Fruit fly (Drosophila melanogaster) whole organism, embryonic: ENCODE measurements around the gene CG17187.
A peak's percentile ranks its signal among the peaks of the same experiment; 100 is the strongest.

Experiments
- Atf6 ChIP-seq: fragments of 200-800 bp; sonication (Bioruptor generic); IDR thresholded peaks from 2 replicates; pipeline ENCODE4 v1.3.6; 2022; ENCODE audit warnings: missing biosample characterization, missing genetic modification characterization
- CG10462 ChIP-seq: fragments of 200-800 bp; sonication (Bioruptor generic); optimal IDR thresholded peaks from 2 replicates; lab custom pipeline; 2016; ENCODE audit warnings: missing biosample characterization, missing genetic modification characterization
- CG11504 ChIP-seq: fragments of 200-800 bp; sonication (Bioruptor generic); optimal IDR thresholded peaks from 3 replicates; lab custom pipeline; 2019; ENCODE audit warnings: missing biosample characterization, mild to moderate bottlenecking, missing genetic modification characterization, moderate library complexity
- CG11695 ChIP-seq: fragments of 200-800 bp; sonication (Bioruptor generic); IDR thresholded peaks from 3 replicates; pipeline ENCODE4 v1.3.6; 2022; ENCODE audit warnings: missing biosample characterization, missing genetic modification characterization
- CG11723 ChIP-seq: fragments of 200-800 bp; sonication (Bioruptor generic); optimal IDR thresholded peaks from 2 replicates; lab custom pipeline; 2017; ENCODE audit warnings: missing biosample characterization, mild to moderate bottlenecking, missing genetic modification characterization
- CG12219 ChIP-seq: fragments of 200-800 bp; sonication (Bioruptor generic); optimal IDR thresholded peaks from 3 replicates; lab custom pipeline; 2018; ENCODE audit warnings: missing biosample characterization, mild to moderate bottlenecking, missing genetic modification characterization
- CG14050 ChIP-seq: fragments of 200-800 bp; sonication (Bioruptor generic); IDR thresholded peaks from 3 replicates; pipeline ENCODE4 v1.3.6; 2022; ENCODE audit warnings: missing biosample characterization, missing genetic modification characterization
- CG14441 ChIP-seq: fragments of 200-800 bp; sonication (Bioruptor generic); IDR thresholded peaks from 2 replicates; pipeline ENCODE4 v1.3.6; 2022; ENCODE audit warnings: missing biosample characterization, missing genetic modification characterization
- CG14667 ChIP-seq: fragments of 200-800 bp; sonication (Bioruptor generic); IDR thresholded peaks from 2 replicates; pipeline ENCODE4 v1.3.6; 2022; ENCODE audit warnings: missing biosample characterization, missing genetic modification characterization
- CG1602 ChIP-seq: fragments of 200-800 bp; sonication (Bioruptor generic); optimal IDR thresholded peaks from 3 replicates; lab custom pipeline; 2016; ENCODE audit warnings: missing biosample characterization, missing genetic modification characterization
- CG17385 ChIP-seq: fragments of 200-800 bp; sonication (Bioruptor generic); optimal IDR thresholded peaks from 3 replicates; lab custom pipeline; 2018; ENCODE audit warnings: missing biosample characterization, mild to moderate bottlenecking, missing genetic modification characterization
- CG18619 ChIP-seq: fragments of 200-800 bp; sonication (Bioruptor generic); optimal IDR thresholded peaks from 3 replicates; lab custom pipeline; 2017; ENCODE audit warnings: missing biosample characterization, mild to moderate bottlenecking, missing genetic modification characterization
- CG33213 ChIP-seq: fragments of 200-800 bp; sonication (Bioruptor generic); optimal IDR thresholded peaks from 3 replicates; lab custom pipeline; 2016; ENCODE audit warnings: missing biosample characterization, missing genetic modification characterization
- CG3995 ChIP-seq: fragments of 200-800 bp; sonication (Bioruptor generic); optimal IDR thresholded peaks from 3 replicates; lab custom pipeline; 2016; ENCODE audit warnings: missing biosample characterization, missing genetic modification characterization
- CG4617 ChIP-seq: fragments of 200-800 bp; sonication (Bioruptor generic); optimal IDR thresholded peaks from 3 replicates; lab custom pipeline; 2016; ENCODE audit warnings: missing biosample characterization, missing genetic modification characterization, borderline replicate concordance
- CG4707 ChIP-seq: fragments of 200-800 bp; sonication (Bioruptor generic); optimal IDR thresholded peaks from 2 replicates; lab custom pipeline; 2018; ENCODE audit warnings: missing biosample characterization, mild to moderate bottlenecking, missing genetic modification characterization, moderate library complexity
- CG4730 ChIP-seq: fragments of 200-800 bp; sonication (Bioruptor generic); IDR thresholded peaks from 2 replicates; pipeline ENCODE4 v1.3.6; 2022; ENCODE audit warnings: missing biosample characterization, missing genetic modification characterization
- CG4820 ChIP-seq: fragments of 200-800 bp; sonication (Bioruptor generic); optimal IDR thresholded peaks from 3 replicates; lab custom pipeline; 2016; ENCODE audit warnings: missing biosample characterization, missing genetic modification characterization
- CG6654 ChIP-seq: fragments of 200-800 bp; sonication (Bioruptor generic); optimal IDR thresholded peaks from 2 replicates; lab custom pipeline; 2017; ENCODE audit warnings: missing biosample characterization, mild to moderate bottlenecking, missing genetic modification characterization
- CG9797 ChIP-seq: fragments of 200-800 bp; sonication (Bioruptor generic); optimal IDR thresholded peaks from 3 replicates; lab custom pipeline; 2018; ENCODE audit warnings: missing biosample characterization, mild to moderate bottlenecking, missing genetic modification characterization
- CkIIα-i1 ChIP-seq: fragments of 200-800 bp; sonication (Bioruptor generic); IDR thresholded peaks from 2 replicates; pipeline ENCODE4 v1.3.6; 2022; ENCODE audit warnings: missing biosample characterization, missing genetic modification characterization
- Dip3 ChIP-seq: fragments of 200-800 bp; sonication (Bioruptor generic); optimal IDR thresholded peaks from 3 replicates; lab custom pipeline; 2016; ENCODE audit warnings: missing biosample characterization, missing genetic modification characterization
- Dp ChIP-seq: fragments of 200-800 bp; sonication (Bioruptor generic); optimal IDR thresholded peaks from 2 replicates; lab custom pipeline; 2018; ENCODE audit warnings: missing biosample characterization, mild to moderate bottlenecking, missing genetic modification characterization, moderate library complexity
- Fer2 ChIP-seq: fragments of 200-800 bp; sonication (Bioruptor generic); optimal IDR thresholded peaks from 2 replicates; lab custom pipeline; 2018; ENCODE audit warnings: missing biosample characterization, mild to moderate bottlenecking, missing genetic modification characterization, moderate library complexity
- H2.0 ChIP-seq: fragments of 200-800 bp; sonication (Bioruptor generic); IDR thresholded peaks from 2 replicates; pipeline ENCODE4 v1.3.6; 2022; ENCODE audit warnings: missing biosample characterization, missing genetic modification characterization
- Hmr ChIP-seq: fragments of 200-800 bp; sonication (Bioruptor generic); optimal IDR thresholded peaks from 3 replicates; lab custom pipeline; 2017; ENCODE audit warnings: mild to moderate bottlenecking, missing biosample characterization, missing genetic modification reagents, missing genetic modification characterization
- Hsf ChIP-seq: fragments of 200-800 bp; sonication (Bioruptor generic); optimal IDR thresholded peaks from 3 replicates; lab custom pipeline; 2016; ENCODE audit warnings: missing biosample characterization, missing genetic modification characterization
- MESR4 ChIP-seq: fragments of 200-800 bp; sonication (Bioruptor generic); optimal IDR thresholded peaks from 2 replicates; lab custom pipeline; 2018; ENCODE audit warnings: missing biosample characterization, mild to moderate bottlenecking, missing genetic modification characterization, moderate library complexity
- Mes4 ChIP-seq: fragments of 200-800 bp; sonication (Bioruptor generic); optimal IDR thresholded peaks from 2 replicates; lab custom pipeline; 2016; ENCODE audit warnings: missing biosample characterization, missing genetic modification characterization
- NFAT ChIP-seq: fragments of 200-800 bp; sonication (Bioruptor generic); IDR thresholded peaks from 2 replicates; pipeline ENCODE4 v1.3.6; 2022; ENCODE audit warnings: missing biosample characterization, missing genetic modification characterization
- Ravus ChIP-seq: fragments of 200-800 bp; sonication (Bioruptor generic); IDR thresholded peaks from 2 replicates; pipeline ENCODE4 v1.3.6; 2022; ENCODE audit warnings: missing biosample characterization, missing genetic modification characterization
- aop ChIP-seq: fragments of 200-800 bp; sonication (Bioruptor generic); IDR thresholded peaks from 2 replicates; pipeline ENCODE4 v1.3.6; 2022; ENCODE audit warnings: missing biosample characterization, missing genetic modification characterization
- ash1 ChIP-seq: fragments of 200-800 bp; sonication (Bioruptor generic); optimal IDR thresholded peaks from 2 replicates; lab custom pipeline; 2018; ENCODE audit warnings: missing biosample characterization, mild to moderate bottlenecking, missing genetic modification characterization
- bsh ChIP-seq, 2 experiments: fragments of 200-800 bp; sonication (Bioruptor generic); optimal IDR thresholded peaks; 2 replicates each; lab custom pipeline; 2017 to 2018; ENCODE audit warnings: mild to moderate bottlenecking in 2 of 2, missing biosample characterization in 2 of 2, missing genetic modification characterization in 2 of 2, moderate library complexity in 1 of 2
- chm ChIP-seq: fragments of 200-800 bp; sonication (Bioruptor generic); IDR thresholded peaks from 2 replicates; pipeline ENCODE4 v1.3.6; 2022; ENCODE audit warnings: missing biosample characterization, missing genetic modification characterization
- da ChIP-seq: fragments of 200-800 bp; sonication (Bioruptor generic); optimal IDR thresholded peaks from 2 replicates; lab custom pipeline; 2016; ENCODE audit warnings: missing biosample characterization, missing genetic modification characterization
- dan ChIP-seq: fragments of 200-800 bp; sonication (Bioruptor generic); IDR thresholded peaks from 2 replicates; pipeline ENCODE4 v1.3.6; 2022; ENCODE audit warnings: missing biosample characterization, missing genetic modification characterization
- disco-r ChIP-seq: fragments of 200-800 bp; sonication (Bioruptor generic); optimal IDR thresholded peaks from 2 replicates; lab custom pipeline; 2016; ENCODE audit warnings: missing biosample characterization, missing genetic modification characterization
- dmrt99B ChIP-seq: fragments of 200-800 bp; sonication (Bioruptor generic); optimal IDR thresholded peaks from 2 replicates; lab custom pipeline; 2018; ENCODE audit warnings: missing biosample characterization, mild to moderate bottlenecking, missing genetic modification characterization, moderate library complexity
- gcm2 ChIP-seq: fragments of 200-800 bp; sonication (Bioruptor generic); optimal IDR thresholded peaks from 2 replicates; lab custom pipeline; 2016; ENCODE audit warnings: missing biosample characterization, missing genetic modification characterization
- grn ChIP-seq: fragments of 200-800 bp; sonication (Bioruptor generic); optimal IDR thresholded peaks from 3 replicates; lab custom pipeline; 2017; ENCODE audit warnings: missing biosample characterization, missing genetic modification characterization
- h ChIP-seq: fragments of >200 bp; optimal IDR thresholded peaks from 2 replicates; lab custom pipeline; 2017
- her ChIP-seq: fragments of 200-800 bp; sonication (Bioruptor generic); optimal IDR thresholded peaks from 2 replicates; lab custom pipeline; 2016; ENCODE audit warnings: missing biosample characterization, missing genetic modification characterization
- kah ChIP-seq: fragments of 200-800 bp; sonication (Bioruptor generic); optimal IDR thresholded peaks from 2 replicates; lab custom pipeline; 2018; ENCODE audit warnings: missing biosample characterization, mild to moderate bottlenecking, missing genetic modification characterization
- nom ChIP-seq: fragments of 200-800 bp; sonication (Bioruptor generic); optimal IDR thresholded peaks from 2 replicates; lab custom pipeline; 2017; ENCODE audit warnings: missing biosample characterization, missing genetic modification characterization, mild to moderate bottlenecking, moderate library complexity, missing genetic modification reagents
- seq ChIP-seq: fragments of 200-800 bp; sonication (Bioruptor generic); IDR thresholded peaks from 2 replicates; pipeline ENCODE4 v1.3.6; 2022; ENCODE audit warnings: missing biosample characterization, missing genetic modification characterization
- stc ChIP-seq: fragments of 200-800 bp; sonication (Bioruptor generic); IDR thresholded peaks from 2 replicates; pipeline ENCODE4 v1.3.6; 2022; ENCODE audit warnings: missing biosample characterization, missing genetic modification characterization
- sug ChIP-seq: fragments of 200-800 bp; optimal IDR thresholded peaks from 2 replicates; lab custom pipeline; 2019; ENCODE audit warnings: missing biosample characterization, mild to moderate bottlenecking, missing genetic modification characterization, moderate library complexity
- trh ChIP-seq: fragments of 200-800 bp; sonication (Bioruptor generic); optimal IDR thresholded peaks from 2 replicates; lab custom pipeline; 2016; ENCODE audit warnings: missing biosample characterization, missing genetic modification characterization
- twi ChIP-seq: fragments of 200-800 bp; optimal IDR thresholded peaks from 2 replicates; lab custom pipeline; 2019; ENCODE audit warnings: missing biosample characterization, mild to moderate bottlenecking, missing genetic modification characterization, moderate library complexity
- unc-4 ChIP-seq: fragments of 200-800 bp; sonication (Bioruptor generic); IDR thresholded peaks from 2 replicates; pipeline ENCODE4 v1.3.6; 2022; ENCODE audit warnings: missing biosample characterization, missing genetic modification characterization; ENCODE audit not compliant: partially characterized antibody

CG17187 gene

DNA sequence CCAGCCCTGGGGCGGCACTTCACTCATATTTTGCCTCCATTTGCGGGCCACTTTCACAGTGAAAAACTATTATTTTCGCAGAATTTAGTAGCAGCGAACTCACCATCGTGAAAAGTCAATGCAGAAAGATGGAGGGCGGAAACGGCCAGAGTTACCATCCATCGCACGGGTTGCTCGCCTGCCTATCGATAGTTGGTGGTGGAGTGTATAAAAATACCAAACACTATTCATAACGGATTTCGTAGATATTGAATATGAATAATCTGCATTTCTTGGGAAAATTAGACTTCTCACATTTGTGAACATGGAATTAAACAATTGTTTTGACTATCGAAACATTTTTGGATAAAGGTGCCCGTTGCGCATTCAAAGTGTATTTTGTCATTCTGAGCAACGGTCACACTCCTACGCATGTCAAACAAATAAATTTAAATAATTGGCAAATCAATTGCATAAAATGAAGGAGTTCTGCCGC lies 15.5 kb downstream of the CG17187 start, which contains the start of the genes RpS25 and CG4820 (continued):
- TF ChIP-seq CG14667 (GFP tag; lab: Robert Waterston, UW) (peak; percentile 65; the same call in 1 of the 2 replicates), Ravus (GFP tag; lab: Robert Waterston, UW) (peak; percentile 15), Dp (GFP tag; lab: Kevin White, UChicago) (peak; percentile 64), Dip3 (GFP tag; lab: Kevin White, UChicago) (peak; percentile 81), MESR4 (GFP tag; lab: Kevin White, UChicago) (peak; percentile 100), Atf6 (GFP tag; lab: Robert Waterston, UW) (peak; percentile 89), CG14050 (GFP tag; lab: Robert Waterston, UW) (peak; percentile 85), ash1 (GFP tag; lab: Kevin White, UChicago) (peak; percentile 93), bsh (GFP tag; optimal IDR thresholded peaks at IDR 0.05; lab: Kevin White, UChicago) (peak; percentile 36 to 81), da (GFP tag; lab: Kevin White, UChicago) (peak; percentile 86), her (GFP tag; lab: Kevin White, UChicago) (peak; percentile 91), CG4730 (GFP tag; lab: Robert Waterston, UW) (peak; percentile 75), CkIIα-i1 (GFP tag; lab: Robert Waterston, UW) (no peak), NFAT (GFP tag; lab: Robert Waterston, UW) (peak; percentile 89), CG17385 (GFP tag; lab: Kevin White, UChicago) (peak; percentile 89), CG6654 (GFP tag; lab: Kevin White, UChicago) (peak; percentile 71), h (lab: Kevin White, UChicago) (no peak), CG1602 (peak; percentile 61), twi (tag; lab: Kevin White, UChicago) (peak; percentile 84), CG10462 (GFP tag; lab: Kevin White, UChicago) (peak; percentile 76), chm (GFP tag; lab: Robert Waterston, UW) (peak; percentile 90), unc-4 (GFP tag; lab: Robert Waterston, UW) (peak; percentile 93), dan (GFP tag; lab: Robert Waterston, UW) (no peak), kah (peak; percentile 85), sug (tag; lab: Kevin White, UChicago) (peak; percentile 92), Hmr (GFP tag; lab: Kevin White, UChicago) (peak; percentile 97), seq (peak; percentile 77; the same call in 1 of the 2 replicates), CG11504 (tag; lab: Kevin White, UChicago) (peak; percentile 84), aop (GFP tag; lab: Robert Waterston, UW) (0 out of 2 replicates have a peak, but pooled peaks have one; percentile 15), CG18619 (GFP tag; lab: Kevin White, UChicago) (peak; percentile 95), disco-r (peak; percentile 92), CG4617 (peak; percentile 97), CG11695 (GFP tag; lab: Robert Waterston, UW) (peak; percentile 81), stc (peak; percentile 79), CG11723 (peak; percentile 88), CG9797 (GFP tag; lab: Kevin White, UChicago) (peak; percentile 99), grn (GFP tag; lab: Kevin White, UChicago) (peak; percentile 76), CG14441 (GFP tag; lab: Robert Waterston, UW) (peak; percentile 75), CG3995 (GFP tag; lab: Kevin White, UChicago) (peak; percentile 79), Hsf (GFP tag; lab: Kevin White, UChicago) (peak; percentile 92), Mes4 (GFP tag; lab: Kevin White, UChicago) (peak; percentile 97), trh (GFP tag; lab: Kevin White, UChicago) (peak; percentile 86), dmrt99B (tag; lab: Kevin White, UChicago) (peak; percentile 82), H2.0 (GFP tag; lab: Robert Waterston, UW) (peak; percentile 84), CG33213 (peak; percentile 96), CG12219 (GFP tag; lab: Kevin White, UChicago) (peak; percentile 90), CG4820 (GFP tag; lab: Kevin White, UChicago) (peak; percentile 94), gcm2 (peak; percentile 86), CG4707 (GFP tag; lab: Kevin White, UChicago) (peak; percentile 89), Fer2 (tag; lab: Kevin White, UChicago) (peak; percentile 85), nom (GFP tag; lab: Kevin White, UChicago) (peak; percentile 90)
